Worm (Caenorhabditis elegans) whole organism, late embryonic: Measurements from ENCODE around the gene grl-21.

ENCODE experiments used
- K09A11.1 ChIP-seq: sonication (generic microtip); optimal IDR thresholded peaks from 2 replicates; lab custom pipeline; 2017; ENCODE audit warnings: antibody characterized with exemption, mild to moderate bottlenecking, missing genetic modification characterization, missing compliant biosample characterization; ENCODE audit not compliant: insufficient read depth
- ama-1 ChIP-seq: fragments of 150-350 bp; optimal IDR thresholded peaks from 2 replicates; lab custom pipeline; 2014
- che-1 ChIP-seq: sonication (generic microtip); optimal IDR thresholded peaks from 2 replicates; lab custom pipeline; 2016; ENCODE audit warnings: mild to moderate bottlenecking, missing genetic modification characterization, missing compliant biosample characterization
- elt-2 ChIP-seq: sonication (generic microtip); optimal IDR thresholded peaks from 2 replicates; lab custom pipeline; 2016; ENCODE audit warnings: missing genetic modification reagents, missing genetic modification characterization, missing compliant biosample characterization
- fkh-10 ChIP-seq: fragments of 150-350 bp; optimal IDR thresholded peaks from 2 replicates; lab custom pipeline; 2014; ENCODE audit warnings: missing biosample characterization, missing genetic modification reagents, missing genetic modification characterization
- lin-11 ChIP-seq: fragments of 200-800 bp; sonication (Bioruptor generic); optimal IDR thresholded peaks from 2 replicates; lab custom pipeline; 2018; ENCODE audit warnings: mild to moderate bottlenecking, missing genetic modification characterization, missing compliant biosample characterization
- madf-2 ChIP-seq: sonication (generic microtip); optimal IDR thresholded peaks from 2 replicates; lab custom pipeline; 2017; ENCODE audit warnings: missing genetic modification characterization, missing compliant biosample characterization
- nhr-11 ChIP-seq: fragments of 150-350 bp; optimal IDR thresholded peaks from 2 replicates; lab custom pipeline; 2014; ENCODE audit warnings: missing biosample characterization, missing genetic modification characterization
- nhr-232 ChIP-seq: sonication (generic microtip); optimal IDR thresholded peaks from 2 replicates; lab custom pipeline; 2016; ENCODE audit warnings: missing genetic modification characterization, missing compliant biosample characterization
- npax-4 ChIP-seq: sonication (generic microtip); optimal IDR thresholded peaks from 2 replicates; lab custom pipeline; 2016; ENCODE audit warnings: missing genetic modification characterization, missing compliant biosample characterization
- pha-4 ChIP-seq: fragments of 150-350 bp; optimal IDR thresholded peaks from 2 replicates; lab custom pipeline; 2018; ENCODE audit warnings: missing biosample characterization, missing genetic modification reagents, missing genetic modification characterization
- sox-4 ChIP-seq: sonication (generic microtip); optimal IDR thresholded peaks from 2 replicates; lab custom pipeline; 2017; ENCODE audit warnings: mild to moderate bottlenecking, missing genetic modification characterization, inconsistent platforms, missing compliant biosample characterization

ce11 chrIV:10778582-10778981 is 41.3 kb downstream of the grl-21 start:
- TF ChIP-seq nhr-11 (tag; lab: Kevin White, UChicago) (no peak), pha-4 (no peak), fkh-10 (GFP tag; lab: Kevin White, UChicago) (no peak), sox-4 (no peak), lin-11 (no peak), madf-2 (tag; lab: Kevin White, UChicago) (no peak), che-1 (no peak), elt-2 (tag; lab: Kevin White, UChicago) (no peak), npax-4 (no peak), nhr-232 (tag; lab: Kevin White, UChicago) (no peak), ama-1 (lab: Kevin White, UChicago) (no peak), K09A11.1 (tag; lab: Kevin White, UChicago) (no peak)
